Fruit fly (Drosophila melanogaster) whole organism, embryonic: ENCODE results near the gene Tasp1.

Source experiments
- Bgb ChIP-seq: fragments of 200-800 bp; sonication (Bioruptor generic); IDR thresholded peaks from 2 replicates; pipeline ENCODE4 v1.3.6; 2022; ENCODE audit warnings: missing biosample characterization, missing genetic modification characterization; ENCODE audit not compliant: partially characterized antibody
- CG1024 ChIP-seq: fragments of 200-800 bp; sonication (Bioruptor generic); IDR thresholded peaks from 2 replicates; pipeline ENCODE4 v1.3.6; 2022; ENCODE audit warnings: missing biosample characterization, missing genetic modification characterization
- CG11695 ChIP-seq: fragments of 200-800 bp; sonication (Bioruptor generic); IDR thresholded peaks from 3 replicates; pipeline ENCODE4 v1.3.6; 2022; ENCODE audit warnings: missing biosample characterization, missing genetic modification characterization
- CG12219 ChIP-seq: fragments of 200-800 bp; sonication (Bioruptor generic); optimal IDR thresholded peaks from 3 replicates; lab custom pipeline; 2018; ENCODE audit warnings: missing biosample characterization, mild to moderate bottlenecking, missing genetic modification characterization
- CG14441 ChIP-seq: fragments of 200-800 bp; sonication (Bioruptor generic); IDR thresholded peaks from 2 replicates; pipeline ENCODE4 v1.3.6; 2022; ENCODE audit warnings: missing biosample characterization, missing genetic modification characterization
- CG15011 ChIP-seq: fragments of 200-800 bp; sonication (Bioruptor generic); optimal IDR thresholded peaks from 3 replicates; lab custom pipeline; 2018; ENCODE audit warnings: missing biosample characterization, mild to moderate bottlenecking, missing genetic modification characterization
- CG16779 ChIP-seq: fragments of 200-800 bp; sonication (Bioruptor generic); IDR thresholded peaks from 2 replicates; pipeline ENCODE4 v1.3.6; 2022; ENCODE audit warnings: missing biosample characterization, missing genetic modification characterization
- CG17359 ChIP-seq: fragments of 200-800 bp; sonication (Bioruptor generic); optimal IDR thresholded peaks from 3 replicates; lab custom pipeline; 2018; ENCODE audit warnings: missing biosample characterization, mild to moderate bottlenecking, missing genetic modification characterization, moderate library complexity
- CG17612 ChIP-seq: fragments of 200-800 bp; sonication (Bioruptor generic); IDR thresholded peaks from 2 replicates; pipeline ENCODE4 v1.3.6; 2022; ENCODE audit warnings: missing biosample characterization, missing genetic modification characterization
- CG3847 ChIP-seq: fragments of 200-800 bp; sonication (Bioruptor generic); IDR thresholded peaks from 2 replicates; pipeline ENCODE4 v1.3.6; 2022; ENCODE audit warnings: missing biosample characterization, missing genetic modification characterization
- CG5180 ChIP-seq: fragments of 200-800 bp; sonication (Bioruptor generic); optimal IDR thresholded peaks from 3 replicates; lab custom pipeline; 2017; ENCODE audit warnings: missing biosample characterization, missing genetic modification characterization, mild to moderate bottlenecking, moderate library complexity, missing genetic modification reagents
- CG6854 ChIP-seq: fragments of 200-800 bp; sonication (Bioruptor generic); optimal IDR thresholded peaks from 3 replicates; lab custom pipeline; 2017; ENCODE audit warnings: missing biosample characterization, mild to moderate bottlenecking, missing genetic modification characterization
- CG7839 ChIP-seq: fragments of 200-800 bp; sonication (Bioruptor generic); optimal IDR thresholded peaks from 3 replicates; lab custom pipeline; 2018; ENCODE audit warnings: missing biosample characterization, mild to moderate bottlenecking, missing genetic modification characterization, moderate library complexity
- CG8924 ChIP-seq: fragments of 200-800 bp; optimal IDR thresholded peaks from 3 replicates; lab custom pipeline; 2019; ENCODE audit warnings: missing biosample characterization, mild to moderate bottlenecking, missing genetic modification characterization, moderate library complexity
- Dfd ChIP-seq, 2 experiments: fragments of >200 bp; optimal IDR thresholded peaks; 2 replicates each; lab custom pipeline; 2017; ENCODE audit warnings: missing biosample characterization in 2 of 2, missing genetic modification characterization in 2 of 2
- E2f1 ChIP-seq: fragments of 200-800 bp; sonication (Bioruptor generic); IDR thresholded peaks from 2 replicates; pipeline ENCODE4 v1.3.6; 2022; ENCODE audit warnings: missing biosample characterization, missing genetic modification characterization
- Eip74EF ChIP-seq, 2 experiments: fragments of 200-800 bp in 1 of 2; fragments of >200 bp in 1 of 2; sonication (Bioruptor generic) in 1 of 2; optimal IDR thresholded peaks; 2 replicates each; lab custom pipeline; 2017 to 2019; ENCODE audit warnings: missing biosample characterization in 2 of 2, missing genetic modification characterization in 2 of 2, mild to moderate bottlenecking in 1 of 2, moderate library complexity in 1 of 2
- Gsc ChIP-seq: fragments of 200-800 bp; sonication (Bioruptor generic); IDR thresholded peaks from 2 replicates; pipeline ENCODE4 v1.3.6; 2022; ENCODE audit warnings: missing biosample characterization, missing genetic modification characterization
- H15 ChIP-seq: fragments of 200-800 bp; sonication (Bioruptor generic); IDR thresholded peaks from 3 replicates; pipeline ENCODE4 v1.3.6; 2022; ENCODE audit warnings: missing biosample characterization, missing genetic modification characterization
- Hr78 ChIP-seq, 2 experiments: fragments of 200-800 bp in 1 of 2; fragments of >200 bp in 1 of 2; sonication (Bioruptor generic) in 1 of 2; optimal IDR thresholded peaks; 2 replicates each; lab custom pipeline; 2017 to 2019; ENCODE audit warnings: missing biosample characterization in 2 of 2, missing genetic modification characterization in 2 of 2, mild to moderate bottlenecking in 1 of 2, moderate library complexity in 1 of 2
- Myb ChIP-seq: fragments of 200-800 bp; sonication (Bioruptor generic); optimal IDR thresholded peaks from 2 replicates; lab custom pipeline; 2016; ENCODE audit warnings: missing biosample characterization, missing genetic modification characterization
- PHDP ChIP-seq: fragments of 200-800 bp; sonication (Bioruptor generic); optimal IDR thresholded peaks from 3 replicates; lab custom pipeline; 2018; ENCODE audit warnings: missing biosample characterization, mild to moderate bottlenecking, missing genetic modification characterization, moderate library complexity
- Rx ChIP-seq: fragments of 200-800 bp; sonication (Bioruptor generic); IDR thresholded peaks from 2 replicates; pipeline ENCODE4 v1.3.6; 2022; ENCODE audit warnings: missing biosample characterization, missing genetic modification characterization
- ab ChIP-seq: fragments of 200-800 bp; sonication (Bioruptor generic); optimal IDR thresholded peaks from 2 replicates; lab custom pipeline; 2016; ENCODE audit warnings: missing biosample characterization, missing genetic modification characterization
- ase ChIP-seq: fragments of 200-800 bp; sonication (Bioruptor generic); IDR thresholded peaks from 3 replicates; pipeline ENCODE4 v1.3.6; 2022; ENCODE audit warnings: missing biosample characterization, missing genetic modification characterization
- bbx ChIP-seq: fragments of 200-800 bp; sonication (Bioruptor generic); IDR thresholded peaks from 2 replicates; pipeline ENCODE4 v1.3.6; 2022; ENCODE audit warnings: missing biosample characterization, missing genetic modification characterization; ENCODE audit not compliant: partially characterized antibody
- bowl ChIP-seq: fragments of 200-800 bp; sonication (Bioruptor generic); IDR thresholded peaks from 2 replicates; pipeline ENCODE4 v1.3.6; 2022; ENCODE audit warnings: missing biosample characterization, missing genetic modification characterization
- chn ChIP-seq: fragments of 200-800 bp; sonication (Bioruptor generic); optimal IDR thresholded peaks from 2 replicates; lab custom pipeline; 2016; ENCODE audit warnings: missing biosample characterization, missing genetic modification characterization
- dmrt99B ChIP-seq: fragments of 200-800 bp; sonication (Bioruptor generic); optimal IDR thresholded peaks from 2 replicates; lab custom pipeline; 2018; ENCODE audit warnings: missing biosample characterization, mild to moderate bottlenecking, missing genetic modification characterization, moderate library complexity
- exex ChIP-seq: fragments of 200-800 bp; sonication (Bioruptor generic); optimal IDR thresholded peaks from 4 replicates; lab custom pipeline; 2018; ENCODE audit warnings: missing biosample characterization, mild to moderate bottlenecking, missing genetic modification characterization, moderate library complexity
- gce ChIP-seq: fragments of 200-800 bp; sonication (Bioruptor generic); IDR thresholded peaks from 3 replicates; pipeline ENCODE4 v1.3.6; 2022; ENCODE audit warnings: missing biosample characterization, missing genetic modification characterization
- gro ChIP-seq: fragments of 200-800 bp; sonication (Bioruptor generic); optimal IDR thresholded peaks from 2 replicates; lab custom pipeline; 2016; ENCODE audit warnings: missing biosample characterization, missing genetic modification characterization
- jigr1 ChIP-seq: fragments of 200-800 bp; sonication (Bioruptor generic); IDR thresholded peaks from 3 replicates; pipeline ENCODE4 v1.3.6; 2022; ENCODE audit warnings: missing biosample characterization, missing genetic modification characterization
- klu ChIP-seq: fragments of 200-800 bp; sonication (Bioruptor generic); IDR thresholded peaks from 2 replicates; pipeline ENCODE4 v1.3.6; 2022; ENCODE audit warnings: missing biosample characterization, missing genetic modification characterization
- psq ChIP-seq: fragments of 200-800 bp; sonication (Bioruptor generic); optimal IDR thresholded peaks from 2 replicates; lab custom pipeline; 2017; ENCODE audit warnings: missing biosample characterization, missing genetic modification characterization
- sd ChIP-seq: fragments of 200-800 bp; sonication (Bioruptor generic); optimal IDR thresholded peaks from 3 replicates; lab custom pipeline; 2018; ENCODE audit warnings: missing biosample characterization, mild to moderate bottlenecking, missing genetic modification characterization, moderate library complexity
- ssp ChIP-seq: fragments of 200-800 bp; sonication (Bioruptor generic); IDR thresholded peaks from 2 replicates; pipeline ENCODE4 v1.3.6; 2022; ENCODE audit warnings: missing biosample characterization, missing genetic modification characterization
- stwl ChIP-seq: fragments of 200-800 bp; sonication (Bioruptor generic); optimal IDR thresholded peaks from 3 replicates; lab custom pipeline; 2018; ENCODE audit warnings: missing biosample characterization, mild to moderate bottlenecking, missing genetic modification characterization, moderate library complexity
- tna ChIP-seq: fragments of 200-800 bp; sonication (Bioruptor generic); IDR thresholded peaks from 2 replicates; pipeline ENCODE4 v1.3.6; 2022; ENCODE audit warnings: missing biosample characterization, missing genetic modification characterization; ENCODE audit not compliant: partially characterized antibody
- unc-4 ChIP-seq: fragments of 200-800 bp; sonication (Bioruptor generic); IDR thresholded peaks from 2 replicates; pipeline ENCODE4 v1.3.6; 2022; ENCODE audit warnings: missing biosample characterization, missing genetic modification characterization; ENCODE audit not compliant: partially characterized antibody

Tasp1 gene

dm6 chr3L:16050887-16051258 lies 36.5 kb downstream of the Tasp1 start, which contains the start of gene Diap1 (continued):
- TF ChIP-seq CG6854: no peak
- TF ChIP-seq gce: no peak
- no peak for TF ChIP-seq CG15011
- TF ChIP-seq chn (GFP tag; lab: Kevin White, UChicago): no peak
- TF ChIP-seq CG17612 (GFP tag; lab: Robert Waterston, UW): no peak
- no peak for TF ChIP-seq ab (GFP tag; lab: Kevin White, UChicago)
- peak; percentile 78 for TF ChIP-seq tna (GFP tag; lab: Robert Waterston, UW)
- TF ChIP-seq H15 (GFP tag; lab: Robert Waterston, UW): no peak
- no peak for TF ChIP-seq bowl (GFP tag; lab: Robert Waterston, UW)
- peak; percentile 88 for TF ChIP-seq unc-4
- TF ChIP-seq Gsc (GFP tag; lab: Robert Waterston, UW): no peak
- no peak for TF ChIP-seq dmrt99B (tag; lab: Kevin White, UChicago)
- TF ChIP-seq CG16779 (GFP tag; lab: Robert Waterston, UW): no peak
- no peak for TF ChIP-seq CG8924
- TF ChIP-seq gro: peak; percentile 4
- no peak for TF ChIP-seq CG7839 (tag; lab: Kevin White, UChicago)
- no peak; the same call in 1 of the 2 replicates for TF ChIP-seq CG14441 (GFP tag; lab: Robert Waterston, UW)
- no peak for TF ChIP-seq sd (tag; lab: Kevin White, UChicago)
- TF ChIP-seq CG1024 (GFP tag; lab: Robert Waterston, UW): no peak
- peak; percentile 95 for TF ChIP-seq Bgb (GFP tag; lab: Robert Waterston, UW)
- no peak for TF ChIP-seq CG12219 (GFP tag; lab: Kevin White, UChicago)
- no peak for TF ChIP-seq ase (GFP tag; lab: Robert Waterston, UW)
- TF ChIP-seq Dfd (GFP tag; optimal IDR thresholded peaks at IDR 0.05; lab: Kevin White, UChicago): no peak
- no peak for TF ChIP-seq CG5180
- no peak for TF ChIP-seq CG11695 (GFP tag; lab: Robert Waterston, UW)
- peak; percentile 79 for TF ChIP-seq Myb (GFP tag; lab: Kevin White, UChicago)
- TF ChIP-seq CG3847 (GFP tag; lab: Robert Waterston, UW): 0 out of 2 replicates have a peak, but pooled peaks have one; percentile 26
- TF ChIP-seq klu (GFP tag; lab: Robert Waterston, UW): no peak
- no peak for TF ChIP-seq Rx (GFP tag; lab: Robert Waterston, UW)
- TF ChIP-seq Hr78 (GFP tag; optimal IDR thresholded peaks at IDR 0.05; lab: Kevin White, UChicago): no peak
- TF ChIP-seq jigr1 (GFP tag; lab: Robert Waterston, UW): no peak
- peak; percentile 93 for TF ChIP-seq stwl (tag; lab: Kevin White, UChicago)
- TF ChIP-seq E2f1 (GFP tag; lab: Robert Waterston, UW): no peak; the same call in 1 of the 2 replicates
- TF ChIP-seq PHDP (tag; lab: Kevin White, UChicago): no peak
- TF ChIP-seq bbx (GFP tag; lab: Robert Waterston, UW): peak; percentile 92
- no peak for TF ChIP-seq psq (GFP tag; lab: Kevin White, UChicago)
- no peak for TF ChIP-seq CG17359 (tag; lab: Kevin White, UChicago)
- no peak for TF ChIP-seq Eip74EF (GFP tag; optimal IDR thresholded peaks at IDR 0.05; lab: Kevin White, UChicago)
- TF ChIP-seq exex (tag; lab: Kevin White, UChicago): no peak
- no peak; the same call in none of the 2 replicates for TF ChIP-seq ssp (GFP tag; lab: Robert Waterston, UW)
